Worm (Caenorhabditis elegans) whole organism, L4 larva: Measurements from ENCODE around the gene ZK1290.10.
A peak's percentile ranks its signal among the peaks of the same experiment; 100 is the strongest.

Source experiments
- D1046.2 ChIP-seq: fragments of 200-800 bp; sonication (Bioruptor generic); IDR thresholded peaks from 2 replicates; pipeline ENCODE4 v1.3.6; 2022; ENCODE audit warnings: missing genetic modification characterization, missing compliant biosample characterization
- F26F4.8 ChIP-seq: fragments of 200-800 bp; sonication (Bioruptor generic); conservative IDR thresholded peaks from 2 replicates; pipeline ENCODE4 v1.3.6; 2022; ENCODE audit warnings: missing genetic modification characterization, missing compliant biosample characterization
- F44E2.7 ChIP-seq: fragments of 200-800 bp; sonication (Bioruptor generic); IDR thresholded peaks from 2 replicates; pipeline ENCODE4 v2.1.2; 2022; ENCODE audit warnings: missing genetic modification characterization, missing compliant biosample characterization
- R02D3.7 ChIP-seq: fragments of 150-350 bp; sonication (generic microtip); optimal IDR thresholded peaks from 3 replicates; lab custom pipeline; 2014; ENCODE audit warnings: missing biosample characterization, missing genetic modification characterization
- Y105C5A.15 ChIP-seq: fragments of 200-800 bp; sonication (Bioruptor generic); IDR thresholded peaks from 2 replicates; pipeline ENCODE4 v1.3.6; 2022; ENCODE audit warnings: missing genetic modification characterization, missing compliant biosample characterization
- aha-1 ChIP-seq: fragments of 150-350 bp; peaks from one replicate; lab custom pipeline; 2014; ENCODE audit warnings: missing biosample characterization, missing genetic modification characterization
- arid-1 ChIP-seq: fragments of 200-800 bp; sonication (Bioruptor generic); conservative IDR thresholded peaks from 2 replicates; pipeline ENCODE4 v1.3.6; 2022; ENCODE audit warnings: missing genetic modification reagents, missing genetic modification characterization, missing compliant biosample characterization
- ctbp-1 ChIP-seq: fragments of 200-800 bp; sonication (Bioruptor generic); IDR thresholded peaks from 2 replicates; pipeline ENCODE4 v1.3.6; 2022; ENCODE audit warnings: missing genetic modification reagents, missing genetic modification characterization, missing compliant biosample characterization
- daf-16 ChIP-seq, 3 experiments: sonication (generic microtip); optimal IDR thresholded peaks; 2 replicates each; lab custom pipeline; 2016 to 2017; ENCODE audit warnings: missing genetic modification characterization in 3 of 3, missing genetic modification reagents in 3 of 3, mild to moderate bottlenecking in 2 of 3, missing compliant biosample characterization in 2 of 3, missing biosample characterization in 1 of 3, moderate library complexity in 1 of 3
- daf-19 ChIP-seq: fragments of 200-800 bp; sonication (Bioruptor generic); conservative IDR thresholded peaks from 2 replicates; pipeline ENCODE4 v1.3.6; 2022; ENCODE audit warnings: missing genetic modification characterization, missing compliant biosample characterization
- daf-8 ChIP-seq: fragments of 200-800 bp; sonication (Bioruptor generic); IDR thresholded peaks from 2 replicates; pipeline ENCODE4 v1.3.6; 2022; ENCODE audit warnings: missing genetic modification characterization, missing compliant biosample characterization
- dmd-6 ChIP-seq: fragments of 200-800 bp; sonication (Bioruptor generic); IDR thresholded peaks from 2 replicates; pipeline ENCODE4 v1.3.6; 2022; ENCODE audit warnings: missing genetic modification reagents, missing genetic modification characterization, missing compliant biosample characterization
- dve-1 ChIP-seq: sonication (generic microtip); optimal IDR thresholded peaks from 2 replicates; lab custom pipeline; 2017; ENCODE audit warnings: antibody characterized with exemption, mild to moderate bottlenecking, missing genetic modification characterization, missing compliant biosample characterization; ENCODE audit not compliant: insufficient read depth
- egl-43 ChIP-seq: fragments of 200-800 bp; sonication (Bioruptor generic); IDR thresholded peaks from 2 replicates; pipeline ENCODE4 v1.3.6; 2022; ENCODE audit warnings: missing genetic modification reagents, missing genetic modification characterization, missing compliant biosample characterization
- hlh-11 ChIP-seq: fragments of 200-800 bp; sonication (Bioruptor generic); optimal IDR thresholded peaks from 2 replicates; lab custom pipeline; 2018; ENCODE audit warnings: mild to moderate bottlenecking, missing genetic modification characterization, missing compliant biosample characterization
- hlh-30 ChIP-seq: sonication (generic microtip); optimal IDR thresholded peaks from 2 replicates; lab custom pipeline; 2017; ENCODE audit warnings: antibody characterized with exemption, mild to moderate bottlenecking, missing genetic modification characterization, missing compliant biosample characterization; ENCODE audit not compliant: insufficient read depth
- hmg-1.1 ChIP-seq: fragments of 200-800 bp; sonication (Bioruptor generic); IDR thresholded peaks from 2 replicates; pipeline ENCODE4 v1.3.6; 2022; ENCODE audit warnings: missing genetic modification reagents, missing genetic modification characterization, missing compliant biosample characterization
- lim-7 ChIP-seq: fragments of 200-800 bp; sonication (Bioruptor generic); IDR thresholded peaks from 2 replicates; pipeline ENCODE4 v1.3.6; 2022; ENCODE audit warnings: missing genetic modification characterization, missing compliant biosample characterization
- lin-13 ChIP-seq: fragments of 150-350 bp; optimal IDR thresholded peaks from 2 replicates; lab custom pipeline; 2014; ENCODE audit warnings: missing biosample characterization, missing genetic modification reagents, missing genetic modification characterization
- lin-38 ChIP-seq: fragments of 200-800 bp; sonication (Bioruptor generic); IDR thresholded peaks from 2 replicates; pipeline ENCODE4 v1.3.6; 2022; ENCODE audit warnings: missing genetic modification reagents, missing genetic modification characterization, missing compliant biosample characterization
- lin-39 ChIP-seq: fragments of 150-350 bp; optimal IDR thresholded peaks from 2 replicates; lab custom pipeline; 2014; ENCODE audit warnings: missing biosample characterization, missing genetic modification reagents, missing genetic modification characterization
- lir-3 ChIP-seq: sonication (generic microtip); optimal IDR thresholded peaks from 2 replicates; lab custom pipeline; 2016; ENCODE audit warnings: mild to moderate bottlenecking, missing genetic modification characterization, missing compliant biosample characterization
- lsy-2 ChIP-seq, 2 experiments: fragments of 150-350 bp in 1 of 2; sonication (generic microtip) in 1 of 2; optimal IDR thresholded peaks; 2 replicates each; lab custom pipeline; 2014 to 2017; ENCODE audit warnings: missing biosample characterization in 2 of 2, missing genetic modification characterization in 2 of 2
- madf-9 ChIP-seq: fragments of 200-800 bp; sonication (Bioruptor generic); conservative IDR thresholded peaks from 2 replicates; pipeline ENCODE4 v1.3.6; 2022; ENCODE audit warnings: missing genetic modification reagents, missing genetic modification characterization, missing compliant biosample characterization
- mep-1 ChIP-seq: fragments of 150-350 bp; sonication (generic microtip); optimal IDR thresholded peaks from 3 replicates; lab custom pipeline; 2014; ENCODE audit warnings: missing biosample characterization, missing genetic modification characterization
- nhr-11 ChIP-seq: fragments of 150-350 bp; optimal IDR thresholded peaks from 2 replicates; lab custom pipeline; 2014; ENCODE audit warnings: missing biosample characterization, missing genetic modification characterization
- nhr-237 ChIP-seq: sonication (generic microtip); optimal IDR thresholded peaks from 2 replicates; lab custom pipeline; 2017; ENCODE audit warnings: missing biosample characterization, missing genetic modification characterization
- nhr-28 ChIP-seq: fragments of 150-350 bp; optimal IDR thresholded peaks from 2 replicates; lab custom pipeline; 2014; ENCODE audit warnings: missing biosample characterization, missing genetic modification characterization
- nhr-41 ChIP-seq: fragments of 200-800 bp; sonication (Bioruptor generic); IDR thresholded peaks from 2 replicates; pipeline ENCODE4 v1.3.6; 2022; ENCODE audit warnings: missing genetic modification reagents, missing genetic modification characterization, missing compliant biosample characterization
- nhr-42 ChIP-seq: fragments of 200-800 bp; sonication (Bioruptor generic); IDR thresholded peaks from 2 replicates; pipeline ENCODE4 v1.3.6; 2022; ENCODE audit warnings: missing genetic modification characterization, missing compliant biosample characterization
- nhr-48 ChIP-seq: sonication (generic microtip); optimal IDR thresholded peaks from 2 replicates; lab custom pipeline; 2016; ENCODE audit warnings: mild to moderate bottlenecking, missing genetic modification characterization, missing compliant biosample characterization
- nhr-77 ChIP-seq: fragments of 150-350 bp; optimal IDR thresholded peaks from 2 replicates; lab custom pipeline; 2014; ENCODE audit warnings: missing biosample characterization, missing genetic modification characterization
- pha-4 ChIP-seq, 2 experiments: fragments of 150-350 bp in 1 of 2; fragments of 200-800 bp in 1 of 2; sonication (Bioruptor generic) in 1 of 2; IDR thresholded peaks in 1 of 2; optimal IDR thresholded peaks in 1 of 2; 2 replicates each; pipeline versions ENCODE4 v1.3.6 to Lab custom; 2014 to 2022; ENCODE audit warnings: missing genetic modification characterization in 2 of 2, missing genetic modification reagents in 2 of 2, missing biosample characterization in 1 of 2, missing compliant biosample characterization in 1 of 2
- php-3 ChIP-seq: fragments of 200-800 bp; sonication (Bioruptor generic); IDR thresholded peaks from 2 replicates; pipeline ENCODE4 v1.3.6; 2022; ENCODE audit warnings: missing genetic modification reagents, missing genetic modification characterization, missing compliant biosample characterization
- sdz-12 ChIP-seq: fragments of 200-800 bp; sonication (Bioruptor generic); optimal IDR thresholded peaks from 2 replicates; lab custom pipeline; 2018; ENCODE audit warnings: mild to moderate bottlenecking, missing genetic modification characterization, missing compliant biosample characterization
- set-16 ChIP-seq: fragments of 200-800 bp; sonication (Bioruptor generic); IDR thresholded peaks from 2 replicates; pipeline ENCODE4 v1.3.6; 2022; ENCODE audit warnings: missing genetic modification reagents, missing genetic modification characterization, missing compliant biosample characterization
- snpc-1.2 ChIP-seq: fragments of 200-800 bp; sonication (Bioruptor generic); IDR thresholded peaks from 2 replicates; pipeline ENCODE4 v1.3.6; 2022; ENCODE audit warnings: missing genetic modification reagents, missing genetic modification characterization, missing compliant biosample characterization
- spr-1 ChIP-seq: sonication (generic microtip); optimal IDR thresholded peaks from 2 replicates; lab custom pipeline; 2016; ENCODE audit warnings: mild to moderate bottlenecking, missing genetic modification characterization, missing compliant biosample characterization
- tag-97 ChIP-seq: fragments of 200-800 bp; sonication (Bioruptor generic); IDR thresholded peaks from 2 replicates; pipeline ENCODE4 v1.3.6; 2022; ENCODE audit warnings: missing genetic modification characterization, missing compliant biosample characterization
- tra-1 ChIP-seq: fragments of 200-800 bp; sonication (Bioruptor generic); IDR thresholded peaks from 2 replicates; pipeline ENCODE4 v1.3.6; 2022; ENCODE audit warnings: missing genetic modification reagents, missing genetic modification characterization, missing compliant biosample characterization
- unc-39 ChIP-seq: sonication (generic microtip); optimal IDR thresholded peaks from 2 replicates; lab custom pipeline; 2017; ENCODE audit warnings: missing biosample characterization, missing genetic modification characterization
- unc-62 ChIP-seq, 3 experiments: fragments of 150-350 bp in 1 of 3; sonication (generic microtip); optimal IDR thresholded peaks in 2 of 3; peaks in 1 of 3; 1 replicate in 1 of 3; 2 replicates in 2 of 3; lab custom pipeline; 2014 to 2017; ENCODE audit warnings: missing biosample characterization in 3 of 3, missing genetic modification characterization in 3 of 3, missing genetic modification reagents in 3 of 3, missing genotype in 1 of 3
- zag-1 ChIP-seq: fragments of 150-350 bp; optimal IDR thresholded peaks from 2 replicates; lab custom pipeline; 2014; ENCODE audit warnings: missing biosample characterization, missing genetic modification characterization
- zfp-2 ChIP-seq: sonication (generic microtip); optimal IDR thresholded peaks from 2 replicates; lab custom pipeline; 2016; ENCODE audit warnings: mild to moderate bottlenecking, missing genetic modification characterization, missing compliant biosample characterization
- zfp-3 ChIP-seq: fragments of 200-800 bp; sonication (Bioruptor generic); conservative IDR thresholded peaks from 2 replicates; pipeline ENCODE4 v1.3.6; 2022; ENCODE audit warnings: missing genetic modification reagents, missing genetic modification characterization, missing compliant biosample characterization
- zip-2 ChIP-seq: fragments of 150-350 bp; optimal IDR thresholded peaks from 2 replicates; lab custom pipeline; 2014; ENCODE audit warnings: missing biosample characterization, missing genetic modification characterization
- ztf-11 ChIP-seq: fragments of 150-350 bp; optimal IDR thresholded peaks from 2 replicates; lab custom pipeline; 2014; ENCODE audit warnings: missing biosample characterization, missing genetic modification characterization

Gene ZK1290.10

ce11 chrII:7557981-7558380, 4.3 kb upstream of the ZK1290.10 start (continued):
- TF ChIP-seq nhr-11 (no peak), lir-3 (tag; lab: Kevin White, UChicago) (no peak), lim-7 (GFP tag; lab: Robert Waterston, UW) (no peak), dve-1 (peak; percentile 79), unc-39 (tag; lab: Kevin White, UChicago) (no peak), dmd-6 (GFP tag; lab: Robert Waterston, UW) (peak; percentile 83), tra-1 (no peak), nhr-28 (peak; percentile 30), lin-39 (tag; lab: Kevin White, UChicago) (no peak), arid-1 (GFP tag; lab: Robert Waterston, UW) (no peak), F26F4.8 (GFP tag; lab: Robert Waterston, UW) (no peak), nhr-41 (GFP tag; lab: Robert Waterston, UW) (0 out of 2 replicates have a peak, but pooled peaks have one; percentile 34), daf-19 (GFP tag; lab: Robert Waterston, UW) (no peak), lin-38 (GFP tag; lab: Robert Waterston, UW) (no peak), lsy-2 (tag; optimal IDR thresholded peaks at IDR 0.05; lab: Kevin White, UChicago) (no peak), snpc-1.2 (no peak), tag-97 (GFP tag; lab: Robert Waterston, UW) (no peak), zfp-3 (no peak), egl-43 (GFP tag; lab: Robert Waterston, UW) (no peak), F44E2.7 (GFP tag; lab: Robert Waterston, UW) (no peak), zip-2 (tag; lab: Kevin White, UChicago) (no peak)
- TF ChIP-seq, all 104 proteins: peak for 10

ce11 chrII:7555454-7555853, 1.7 kb upstream of the ZK1290.10 start, which contains the start of gene ZK1290.14:
ZK1290.14 (minus strand) TSS chrII:7555592.
- peak; percentile 68 for TF ChIP-seq aha-1 (tag; lab: Kevin White, UChicago)
- TF ChIP-seq hmg-1.1 (GFP tag; lab: Robert Waterston, UW), result no peak

DNA sequence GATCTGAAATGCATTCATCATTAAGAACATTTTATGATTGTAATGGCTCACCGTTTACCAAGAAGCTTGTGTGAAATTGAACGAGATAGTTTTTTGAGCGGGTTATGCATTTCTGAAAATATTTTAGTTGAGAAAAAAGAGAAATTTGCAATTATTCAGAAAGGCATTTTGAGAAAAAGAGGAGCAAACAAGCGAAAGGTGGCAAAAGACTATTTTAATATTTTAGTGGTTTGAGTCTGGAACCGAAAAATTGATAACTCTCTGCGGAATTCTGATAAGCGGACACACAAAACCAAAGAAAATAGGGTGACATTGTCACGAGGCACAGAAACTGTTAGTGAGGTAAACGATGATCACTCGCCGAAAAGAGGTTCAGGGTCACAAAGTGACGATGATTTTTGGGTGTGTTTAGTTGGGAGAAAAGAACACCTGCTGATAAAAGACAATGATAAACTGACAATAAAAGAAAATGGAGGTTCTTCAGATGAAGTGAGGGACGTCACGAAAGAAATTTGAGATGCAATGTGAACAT, 1.1 kb upstream of the ZK1290.10 start:
- TF ChIP-seq zip-2 (tag; lab: Kevin White, UChicago) (no peak), hlh-30 (tag; lab: Kevin White, UChicago) (peak; percentile 87), sdz-12 (GFP tag; lab: Kevin White, UChicago) (no peak), Y105C5A.15 (no peak), nhr-42 (GFP tag; lab: Robert Waterston, UW) (0 out of 2 replicates have a peak, but pooled peaks have one; percentile 20), D1046.2 (GFP tag; lab: Robert Waterston, UW) (no peak), hlh-11 (peak; percentile 93), R02D3.7 (tag; lab: Kevin White, UChicago) (no peak), unc-62 (GFP tag; optimal IDR thresholded peaks at IDR 0.05 in 1 of 2; lab: Kevin White, UChicago) (peak in 1 of 2 experiments; percentile 98), unc-62 (tag; optimal IDR thresholded peaks at IDR 0.05; lab: Kevin White, UChicago) (no peak), pha-4 (GFP tag; IDR thresholded peaks at IDR 0.05; lab: Robert Waterston, UW) (no peak), pha-4 (tag; optimal IDR thresholded peaks at IDR 0.05; lab: Kevin White, UChicago) (no peak), nhr-77 (tag; lab: Kevin White, UChicago) (peak; percentile 78), lin-39 (tag; lab: Kevin White, UChicago) (no peak), php-3 (peak; percentile 74), nhr-48 (tag; lab: Kevin White, UChicago) (peak; percentile 43), dmd-6 (GFP tag; lab: Robert Waterston, UW) (peak; percentile 98), zfp-2 (tag; lab: Kevin White, UChicago) (no peak), mep-1 (tag; lab: Kevin White, UChicago) (peak; percentile 55), daf-16 (GFP tag; optimal IDR thresholded peaks at IDR 0.05; lab: Kevin White, UChicago) (no peak), daf-16 (tag; optimal IDR thresholded peaks at IDR 0.05; lab: Kevin White, UChicago) (peak; percentile 85), ztf-11 (no peak), ctbp-1 (GFP tag; lab: Robert Waterston, UW) (no peak), zag-1 (tag; lab: Kevin White, UChicago) (no peak), madf-9 (GFP tag; lab: Robert Waterston, UW) (0 out of 2 replicates have a peak, but pooled peaks have one; percentile 30), spr-1 (no peak), set-16 (GFP tag; lab: Robert Waterston, UW) (no peak), nhr-237 (tag; lab: Kevin White, UChicago) (no peak), lin-13 (GFP tag; lab: Kevin White, UChicago) (no peak), daf-8 (GFP tag; lab: Robert Waterston, UW) (no peak)
